Fruit fly (Drosophila melanogaster): ENCODE results near the gene Or10a.
A peak's percentile ranks its signal among the peaks of the same experiment; 100 is the strongest.

Or10a gene

dm6 chrX:11417322-11417721 lies at the start of gene Or10a, which contains the start of gene Gr10a:
Or10a (minus strand) TSS chrX:11417422.
Gr10a (minus strand) TSS chrX:11417422.
- TF ChIP-seq vri (GFP tag; optimal IDR thresholded peaks at IDR 0.05) (no peak), CG4318 (GFP tag; optimal IDR thresholded peaks at IDR 0.05) (no peak), Gug (GFP tag; IDR thresholded peaks at IDR 0.05) (no peak), CG6854 (GFP tag; optimal IDR thresholded peaks at IDR 0.05) (no peak), salr (GFP tag; optimal IDR thresholded peaks at IDR 0.05) (no peak), Eip78C (GFP tag) (no peak)

dm6 chrX:11466757-11467156 lies 49.5 kb upstream of the Or10a start:
- TF ChIP-seq CG15336 (GFP tag; IDR thresholded peaks at IDR 0.05): 0 out of 2 replicates have a peak, but pooled peaks have one; percentile 30
- TF ChIP-seq CG8319 (GFP tag; optimal IDR thresholded peaks at IDR 0.05): no peak

- TF ChIP-seq OdsH (GFP tag; optimal IDR thresholded peaks at IDR 0.05): no peak
- TF ChIP-seq CG7368 (GFP tag; optimal IDR thresholded peaks at IDR 0.05): no peak
- TF ChIP-seq acj6 (GFP tag; optimal IDR thresholded peaks at IDR 0.05): no peak
- no peak for TF ChIP-seq Lpt (GFP tag; optimal IDR thresholded peaks at IDR 0.05)
- no peak for TF ChIP-seq lz (GFP tag; optimal IDR thresholded peaks at IDR 0.05)
- TF ChIP-seq CG1621 (tag; optimal IDR thresholded peaks at IDR 0.05): no peak
- TF ChIP-seq CG6854 (GFP tag; optimal IDR thresholded peaks at IDR 0.05): no peak
- no peak for TF ChIP-seq svp (GFP tag)
- TF ChIP-seq achi (GFP tag; optimal IDR thresholded peaks at IDR 0.05): no peak
- TF ChIP-seq Eip75B (GFP tag; optimal IDR thresholded peaks at IDR 0.05): no peak
- no peak for TF ChIP-seq Smox (GFP tag; optimal IDR thresholded peaks at IDR 0.05)
These were observed 46.8 kb upstream of the Or10a start for dm6 chrX:11464047-11464446.

dm6 chrX:11458912-11459836 lies 42.0 kb upstream of the Or10a start, which contains the start of gene CG43155:
CG43155 (plus strand) TSS chrX:11459786.
- TF ChIP-seq CG8632 (GFP tag; optimal IDR thresholded peaks at IDR 0.05) (no peak), Ets96B (tag; optimal IDR thresholded peaks at IDR 0.05) (no peak), fd85E (GFP tag; optimal IDR thresholded peaks at IDR 0.05) (no peak)

- TF ChIP-seq Eip75B (GFP tag; optimal IDR thresholded peaks at IDR 0.05) (no peak), svp (GFP tag) (peak; percentile 94)
These were observed 39.9 kb upstream of the Or10a start for dm6 chrX:11457149-11457548.

dm6 chrX:11454189-11454882 lies 37.1 kb upstream of the Or10a start, which contains the start of the genes Evi5 and HP5:
Evi5 (minus strand) TSS chrX:11454386.
HP5 (plus strand) TSS chrX:11454786.
- TF ChIP-seq dac (GFP tag; optimal IDR thresholded peaks at IDR 0.05): peak; percentile 22
- TF ChIP-seq CG11762 (GFP tag; optimal IDR thresholded peaks at IDR 0.05; ENCODE audit: insufficient read depth): no peak
- peak in 1 of 2 experiments; percentile 11 for TF ChIP-seq salr (GFP tag; optimal IDR thresholded peaks at IDR 0.05)
- TF ChIP-seq CG4318 (GFP tag; optimal IDR thresholded peaks at IDR 0.05): peak; percentile 22
- TF ChIP-seq achi (GFP tag; optimal IDR thresholded peaks at IDR 0.05): no peak
- peak; percentile 55; the same call in 1 of the 2 replicates for TF ChIP-seq CG11294 (GFP tag; IDR thresholded peaks at IDR 0.05)
- TF ChIP-seq CG6276 (GFP tag; optimal IDR thresholded peaks at IDR 0.05): no peak
- peak; percentile 7 for TF ChIP-seq Sox102F (GFP tag; optimal IDR thresholded peaks at IDR 0.05)
- TF ChIP-seq Met (GFP tag; optimal IDR thresholded peaks at IDR 0.05): peak; percentile 51
- TF ChIP-seq Gug (GFP tag; IDR thresholded peaks at IDR 0.05): peak; percentile 47
- no peak for TF ChIP-seq fd59A (GFP tag; optimal IDR thresholded peaks at IDR 0.05)
- 0 out of 3 replicates have a peak, but pooled peaks have one; percentile 11 for TF ChIP-seq CG6163 (GFP tag; IDR thresholded peaks at IDR 0.05)
- peak; percentile 10; the same call in 1 of the 2 replicates for TF ChIP-seq CG15336 (GFP tag; IDR thresholded peaks at IDR 0.05)
- no peak for TF ChIP-seq CG6808 (GFP tag; optimal IDR thresholded peaks at IDR 0.05)
- TF ChIP-seq Eip78C (GFP tag): peak; percentile 76
- TF ChIP-seq svp (GFP tag): peak; percentile 84
- TF ChIP-seq Lpt (GFP tag; optimal IDR thresholded peaks at IDR 0.05): no peak
- peak; percentile 78 for TF ChIP-seq lz (GFP tag; optimal IDR thresholded peaks at IDR 0.05)
- TF ChIP-seq fd85E (GFP tag; optimal IDR thresholded peaks at IDR 0.05): no peak
- no peak for TF ChIP-seq CG32006 (GFP tag; optimal IDR thresholded peaks at IDR 0.05)
- peak; percentile 13 for TF ChIP-seq vri (GFP tag; optimal IDR thresholded peaks at IDR 0.05)
- TF ChIP-seq CG8632 (GFP tag; optimal IDR thresholded peaks at IDR 0.05): no peak
- TF ChIP-seq Blimp-1 (GFP tag; optimal IDR thresholded peaks at IDR 0.05): no peak
- TF ChIP-seq Ets21C (GFP tag; optimal IDR thresholded peaks at IDR 0.05): peak; percentile 29
- peak; percentile 9 for TF ChIP-seq CG11902 (GFP tag; optimal IDR thresholded peaks at IDR 0.05)
- TF ChIP-seq pdm3 (GFP tag; optimal IDR thresholded peaks at IDR 0.05): no peak
- TF ChIP-seq CG3919 (GFP tag; optimal IDR thresholded peaks at IDR 0.05): peak; percentile 17

All from whole organism, prepupa.